Worm (Caenorhabditis elegans) whole organism, L1 larva: ENCODE data around the gene F53F8.4.

Source experiments
- F16B12.6 ChIP-seq: fragments of 150-350 bp; optimal IDR thresholded peaks from 2 replicates; lab custom pipeline; 2014; ENCODE audit warnings: missing biosample characterization, missing genetic modification characterization
- ama-1 ChIP-seq: fragments of 150-350 bp; optimal IDR thresholded peaks from 2 replicates; lab custom pipeline; 2014
- egl-27 ChIP-seq, 2 experiments: fragments of 150-350 bp in 1 of 2; sonication (generic microtip); optimal IDR thresholded peaks; 3 replicates each; lab custom pipeline; 2017 to 2018; ENCODE audit warnings: missing biosample characterization in 2 of 2, missing genetic modification characterization in 2 of 2, missing genetic modification reagents in 2 of 2
- fkh-4 ChIP-seq: sonication (generic microtip); optimal IDR thresholded peaks from 2 replicates; lab custom pipeline; 2016; ENCODE audit warnings: missing compliant biosample characterization, missing genetic modification characterization, borderline replicate concordance
- nhr-237 ChIP-seq: fragments of 150-350 bp; optimal IDR thresholded peaks from 2 replicates; lab custom pipeline; 2014; ENCODE audit warnings: missing biosample characterization, missing genetic modification characterization
- nhr-28 ChIP-seq: fragments of 150-350 bp; optimal IDR thresholded peaks from 2 replicates; lab custom pipeline; 2014; ENCODE audit warnings: missing biosample characterization, missing genetic modification characterization
- pax-3 ChIP-seq: fragments of 200-800 bp; sonication (Bioruptor generic); optimal IDR thresholded peaks from 2 replicates; lab custom pipeline; 2018; ENCODE audit warnings: mild to moderate bottlenecking, missing genetic modification characterization, moderate library complexity, missing compliant biosample characterization
- snu-23 ChIP-seq: sonication (generic microtip); optimal IDR thresholded peaks from 2 replicates; lab custom pipeline; 2016; ENCODE audit warnings: missing genetic modification characterization, missing compliant biosample characterization
- sox-4 ChIP-seq: sonication (generic microtip); optimal IDR thresholded peaks from 2 replicates; lab custom pipeline; 2016; ENCODE audit warnings: missing genetic modification characterization, missing compliant biosample characterization
- unc-86 ChIP-seq: sonication (generic microtip); optimal IDR thresholded peaks from 2 replicates; lab custom pipeline; 2016; ENCODE audit warnings: missing genetic modification characterization, missing compliant biosample characterization
- ztf-11 ChIP-seq, 2 experiments: sonication (generic microtip); optimal IDR thresholded peaks; 2 replicates each; lab custom pipeline; 2016 to 2017; ENCODE audit warnings: missing genetic modification characterization in 2 of 2, missing biosample characterization in 1 of 2, missing compliant biosample characterization in 1 of 2
- ztf-4 ChIP-seq: fragments of 150-350 bp; optimal IDR thresholded peaks from 2 replicates; lab custom pipeline; 2014; ENCODE audit warnings: missing biosample characterization, missing genetic modification characterization

DNA sequence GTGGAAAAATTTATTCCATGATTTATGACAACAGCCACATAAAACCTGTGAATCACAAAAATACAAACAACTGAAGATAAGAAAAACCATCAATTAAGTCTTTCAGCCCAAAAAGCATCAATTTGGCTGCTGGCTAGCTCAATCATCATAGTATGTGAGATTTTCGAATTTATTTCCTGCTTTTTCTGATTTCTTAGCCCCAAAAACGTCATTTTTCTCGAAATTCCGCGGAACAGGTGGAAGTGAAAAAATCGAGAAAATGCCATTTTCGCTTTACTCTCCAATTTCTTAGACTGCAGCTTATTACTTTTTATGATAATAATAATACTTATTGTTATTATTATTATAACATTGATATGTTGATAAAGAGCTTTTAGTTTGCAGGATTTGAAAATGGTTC, 49.6 kb downstream of the F53F8.4 start, which contains the start of gene srxa-15:
- no peak for TF ChIP-seq sox-4 (tag; lab: Kevin White, UChicago)
- TF ChIP-seq unc-86 (tag; lab: Kevin White, UChicago) = no peak
- TF ChIP-seq pax-3 = no peak
- no peak for TF ChIP-seq nhr-28 (tag; lab: Kevin White, UChicago)
- TF ChIP-seq egl-27 (tag; optimal IDR thresholded peaks at IDR 0.05; lab: Kevin White, UChicago) = no peak
- TF ChIP-seq ztf-4 = no peak
- TF ChIP-seq ama-1 (lab: Kevin White, UChicago) = no peak
- no peak for TF ChIP-seq F16B12.6 (tag; lab: Kevin White, UChicago)
- TF ChIP-seq snu-23 = no peak
- TF ChIP-seq fkh-4 (tag; lab: Kevin White, UChicago) = no peak
- no peak for TF ChIP-seq nhr-237
- no peak for TF ChIP-seq ztf-11 (tag; optimal IDR thresholded peaks at IDR 0.05; lab: Kevin White, UChicago)
